Worm (Caenorhabditis elegans) whole organism, young adult: ENCODE results near the gene sec-15.

Experiments
- B0019.2 ChIP-seq: fragments of 200-800 bp; sonication (Bioruptor generic); conservative IDR thresholded peaks from 2 replicates; pipeline ENCODE4 v1.3.6; 2022; ENCODE audit warnings: missing genetic modification reagents, missing genetic modification characterization, missing compliant biosample characterization
- B0035.1 ChIP-seq: sonication (generic microtip); optimal IDR thresholded peaks from 2 replicates; lab custom pipeline; 2016; ENCODE audit warnings: missing genetic modification characterization, mild to moderate bottlenecking, missing compliant biosample characterization, missing genotype, missing genetic modification reagents
- C17E4.6 ChIP-seq: fragments of 200-800 bp; sonication (Bioruptor generic); IDR thresholded peaks from 2 replicates; pipeline ENCODE4 v1.3.6; 2022; ENCODE audit warnings: missing genetic modification reagents, missing genetic modification characterization, missing compliant biosample characterization
- F23B12.7 ChIP-seq: sonication (generic microtip); optimal IDR thresholded peaks from 2 replicates; lab custom pipeline; 2017; ENCODE audit warnings: missing genetic modification characterization, mild to moderate bottlenecking, missing compliant biosample characterization, antibody characterized with exemption, moderate library complexity; ENCODE audit not compliant: insufficient read depth
- F33H1.4 ChIP-seq: fragments of 200-800 bp; sonication (Bioruptor generic); IDR thresholded peaks from 2 replicates; pipeline ENCODE4 v1.3.6; 2022; ENCODE audit warnings: missing genetic modification reagents, missing genetic modification characterization, missing compliant biosample characterization
- F37B4.10 ChIP-seq: fragments of 200-800 bp; sonication (Bioruptor generic); IDR thresholded peaks from 2 replicates; pipeline ENCODE4 v1.3.6; 2022; ENCODE audit warnings: missing genetic modification characterization, missing compliant biosample characterization
- F52B5.7 ChIP-seq: sonication (generic microtip); optimal IDR thresholded peaks from 2 replicates; lab custom pipeline; 2016; ENCODE audit warnings: mild to moderate bottlenecking, missing genetic modification characterization, missing compliant biosample characterization
- F57C9.4 ChIP-seq: sonication (generic microtip); optimal IDR thresholded peaks from 2 replicates; lab custom pipeline; 2017; ENCODE audit warnings: mild to moderate bottlenecking, missing genetic modification characterization, missing compliant biosample characterization
- K11D2.4 ChIP-seq: fragments of 200-800 bp; sonication (Bioruptor generic); IDR thresholded peaks from 2 replicates; pipeline ENCODE4 v1.3.6; 2022; ENCODE audit warnings: missing genetic modification reagents, missing genetic modification characterization, missing compliant biosample characterization
- K12H6.12 ChIP-seq: fragments of 200-800 bp; sonication (Bioruptor generic); optimal IDR thresholded peaks from 2 replicates; lab custom pipeline; 2018; ENCODE audit warnings: mild to moderate bottlenecking, missing genetic modification characterization, missing compliant biosample characterization
- T26A5.8 ChIP-seq: sonication (generic microtip); optimal IDR thresholded peaks from 2 replicates; lab custom pipeline; 2016; ENCODE audit warnings: missing genetic modification characterization, missing compliant biosample characterization
- Y56A3A.18 ChIP-seq: fragments of 200-800 bp; sonication (Bioruptor generic); IDR thresholded peaks from 2 replicates; pipeline ENCODE4 v1.3.6; 2022; ENCODE audit warnings: missing genetic modification reagents, missing genetic modification characterization, missing compliant biosample characterization
- Y95B8A.8 ChIP-seq: fragments of 200-800 bp; sonication (Bioruptor generic); IDR thresholded peaks from 2 replicates; pipeline ENCODE4 v1.3.6; 2022; ENCODE audit warnings: missing genetic modification reagents, missing genetic modification characterization, missing compliant biosample characterization
- ZK185.1 ChIP-seq: sonication (generic microtip); optimal IDR thresholded peaks from 2 replicates; lab custom pipeline; 2016; ENCODE audit warnings: mild to moderate bottlenecking, missing genetic modification characterization, missing compliant biosample characterization; ENCODE audit not compliant: poor library complexity, severe bottlenecking
- akir-1 ChIP-seq: fragments of 200-800 bp; sonication (Bioruptor generic); optimal IDR thresholded peaks from 2 replicates; lab custom pipeline; 2018; ENCODE audit warnings: mild to moderate bottlenecking, missing genetic modification characterization, moderate library complexity, missing compliant biosample characterization
- ama-1 ChIP-seq, 3 experiments: fragments of 150-350 bp in 1 of 3; sonication (generic microtip) in 2 of 3; optimal IDR thresholded peaks; 2 replicates each; lab custom pipeline; 2014 to 2018; ENCODE audit warnings: missing biosample characterization in 2 of 3, missing genetic modification characterization in 2 of 3, missing genetic modification reagents in 2 of 3
- aptf-3 ChIP-seq: fragments of 200-800 bp; sonication (Bioruptor generic); IDR thresholded peaks from 2 replicates; pipeline ENCODE4 v1.3.6; 2022; ENCODE audit warnings: missing genetic modification characterization, missing compliant biosample characterization
- bed-2 ChIP-seq: fragments of 200-800 bp; sonication (Bioruptor generic); IDR thresholded peaks from 2 replicates; pipeline ENCODE4 v1.3.6; 2022; ENCODE audit warnings: missing genetic modification reagents, missing genetic modification characterization, missing compliant biosample characterization
- cebp-1 ChIP-seq, 2 experiments: fragments of 200-800 bp in 1 of 2; sonication (Bioruptor generic) in 1 of 2; sonication (generic microtip) in 1 of 2; IDR thresholded peaks in 1 of 2; optimal IDR thresholded peaks in 1 of 2; 2 replicates each; pipeline versions ENCODE4 v1.3.6 to Lab custom; 2017 to 2022; ENCODE audit warnings: missing compliant biosample characterization in 2 of 2, missing genetic modification characterization in 2 of 2, mild to moderate bottlenecking in 1 of 2, missing genetic modification reagents in 1 of 2, moderate library complexity in 1 of 2
- cebp-2 ChIP-seq: fragments of 200-800 bp; sonication (Bioruptor generic); IDR thresholded peaks from 2 replicates; pipeline ENCODE4 v1.3.6; 2022; ENCODE audit warnings: missing genetic modification characterization, missing compliant biosample characterization
- ceh-100 ChIP-seq: fragments of 200-800 bp; sonication (Bioruptor generic); IDR thresholded peaks from 2 replicates; pipeline ENCODE4 v1.3.6; 2022; ENCODE audit warnings: missing genetic modification reagents, missing genetic modification characterization, missing compliant biosample characterization
- ceh-27 ChIP-seq: fragments of 200-800 bp; sonication (Bioruptor generic); optimal IDR thresholded peaks from 2 replicates; lab custom pipeline; 2018; ENCODE audit warnings: mild to moderate bottlenecking, missing genetic modification characterization, moderate library complexity, missing compliant biosample characterization
- ceh-58 ChIP-seq: fragments of 200-800 bp; sonication (Bioruptor generic); IDR thresholded peaks from 2 replicates; pipeline ENCODE4 v1.3.6; 2022; ENCODE audit warnings: missing genetic modification characterization, missing compliant biosample characterization
- efl-1 ChIP-seq: fragments of 150-350 bp; optimal IDR thresholded peaks from 2 replicates; lab custom pipeline; 2014; ENCODE audit warnings: missing biosample characterization, missing genetic modification reagents, missing genetic modification characterization
- egl-44 ChIP-seq: fragments of 200-800 bp; sonication (Bioruptor generic); IDR thresholded peaks from 2 replicates; pipeline ENCODE4 v1.3.6; 2022; ENCODE audit warnings: missing genetic modification reagents, missing genetic modification characterization, missing compliant biosample characterization
- ets-4 ChIP-seq: fragments of 200-800 bp; sonication (Bioruptor generic); optimal IDR thresholded peaks from 2 replicates; lab custom pipeline; 2018; ENCODE audit warnings: mild to moderate bottlenecking, missing genetic modification characterization, missing compliant biosample characterization
- fkh-3 ChIP-seq: sonication (generic microtip); optimal IDR thresholded peaks from 2 replicates; lab custom pipeline; 2016; ENCODE audit warnings: mild to moderate bottlenecking, missing genetic modification characterization, missing compliant biosample characterization
- hlh-12 ChIP-seq: sonication (generic microtip); optimal IDR thresholded peaks from 2 replicates; lab custom pipeline; 2016; ENCODE audit warnings: missing genetic modification characterization, missing compliant biosample characterization
- hsf-1 ChIP-seq: fragments of 200-800 bp; sonication (Bioruptor generic); IDR thresholded peaks from 2 replicates; pipeline ENCODE4 v1.3.6; 2022; ENCODE audit warnings: missing genetic modification reagents, missing genetic modification characterization, missing compliant biosample characterization
- lag-1 ChIP-seq: fragments of 200-800 bp; sonication (Bioruptor generic); IDR thresholded peaks from 2 replicates; pipeline ENCODE4 v1.3.6; 2022; ENCODE audit warnings: missing genetic modification reagents, missing genetic modification characterization, missing compliant biosample characterization
- let-607 ChIP-seq, 2 experiments: fragments of 200-800 bp in 1 of 2; sonication (Bioruptor generic) in 1 of 2; sonication (generic microtip) in 1 of 2; optimal IDR thresholded peaks; 2 replicates each; lab custom pipeline; 2016 to 2018; ENCODE audit warnings: mild to moderate bottlenecking in 2 of 2, missing compliant biosample characterization in 2 of 2, missing genetic modification characterization in 2 of 2, moderate library complexity in 2 of 2, missing genotype in 1 of 2
- lin-26 ChIP-seq: fragments of 200-800 bp; sonication (Bioruptor generic); IDR thresholded peaks from 2 replicates; pipeline ENCODE4 v1.3.6; 2022; ENCODE audit warnings: missing genetic modification reagents, missing genetic modification characterization, missing compliant biosample characterization
- madf-3 ChIP-seq: fragments of 200-800 bp; sonication (Bioruptor generic); IDR thresholded peaks from 2 replicates; pipeline ENCODE4 v1.3.6; 2022; ENCODE audit warnings: missing genetic modification reagents, missing genetic modification characterization, missing compliant biosample characterization
- nhr-27 ChIP-seq: fragments of 200-800 bp; sonication (Bioruptor generic); optimal IDR thresholded peaks from 2 replicates; lab custom pipeline; 2018; ENCODE audit warnings: mild to moderate bottlenecking, missing genetic modification characterization, moderate library complexity, missing compliant biosample characterization
- nhr-80 ChIP-seq: sonication (generic microtip); optimal IDR thresholded peaks from 2 replicates; lab custom pipeline; 2016; ENCODE audit warnings: missing genetic modification characterization, missing compliant biosample characterization
- nhr-90 ChIP-seq: sonication (generic microtip); optimal IDR thresholded peaks from 2 replicates; lab custom pipeline; 2016; ENCODE audit warnings: missing genotype, mild to moderate bottlenecking, missing genetic modification characterization, missing compliant biosample characterization
- rcor-1 ChIP-seq: fragments of 200-800 bp; sonication (Bioruptor generic); IDR thresholded peaks from 2 replicates; pipeline ENCODE4 v1.3.6; 2022; ENCODE audit warnings: missing genetic modification reagents, missing genetic modification characterization, missing compliant biosample characterization
- repo-1 ChIP-seq: sonication (generic microtip); optimal IDR thresholded peaks from 2 replicates; lab custom pipeline; 2017; ENCODE audit warnings: mild to moderate bottlenecking, missing genetic modification characterization, missing compliant biosample characterization
- rpc-1 ChIP-seq, 2 experiments: fragments of 150-350 bp in 1 of 2; sonication (generic microtip) in 1 of 2; optimal IDR thresholded peaks; 2 replicates each; lab custom pipeline; 2014 to 2018; ENCODE audit warnings: missing biosample characterization in 1 of 2, missing genetic modification characterization in 1 of 2, missing genetic modification reagents in 1 of 2, missing genotype in 1 of 2
- tbp1 ChIP-seq: fragments of 200-800 bp; sonication (Bioruptor generic); optimal IDR thresholded peaks from 2 replicates; lab custom pipeline; 2018; ENCODE audit warnings: mild to moderate bottlenecking, missing genetic modification characterization, missing compliant biosample characterization
- unc-62 ChIP-seq: fragments of 150-350 bp; optimal IDR thresholded peaks from 2 replicates; lab custom pipeline; 2014; ENCODE audit warnings: missing biosample characterization, missing genetic modification reagents, missing genetic modification characterization
- zfh-2 ChIP-seq: fragments of 200-800 bp; sonication (Bioruptor generic); conservative IDR thresholded peaks from 2 replicates; pipeline ENCODE4 v1.3.6; 2022; ENCODE audit warnings: missing genetic modification reagents, missing genetic modification characterization, missing compliant biosample characterization
- ztf-26 ChIP-seq: sonication (generic microtip); optimal IDR thresholded peaks from 2 replicates; lab custom pipeline; 2017; ENCODE audit warnings: missing genetic modification characterization, missing compliant biosample characterization
- ztf-6 ChIP-seq: fragments of 200-800 bp; sonication (Bioruptor generic); IDR thresholded peaks from 2 replicates; pipeline ENCODE4 v1.3.6; 2022; ENCODE audit warnings: missing genetic modification reagents, missing genetic modification characterization, missing compliant biosample characterization

Gene sec-15

ce11 chrX:8817929-8818328 is 17.6 kb downstream of the sec-15 start (continued):
- TF ChIP-seq nhr-27 (tag; lab: Kevin White, UChicago): no peak
- TF ChIP-seq aptf-3 (GFP tag; lab: Robert Waterston, UW): no peak
- no peak for TF ChIP-seq F23B12.7 (tag; lab: Kevin White, UChicago)
- no peak for TF ChIP-seq B0019.2
- peak; percentile 76; the same call in 1 of the 2 replicates for TF ChIP-seq egl-44
- TF ChIP-seq let-607 (tag; optimal IDR thresholded peaks at IDR 0.05; lab: Kevin White, UChicago): peak in 1 of 2 experiments; percentile 10
- TF ChIP-seq madf-3 (GFP tag; lab: Robert Waterston, UW): 0 out of 2 replicates have a peak, but pooled peaks have one; percentile 17
- 0 out of 2 replicates have a peak, but pooled peaks have one; percentile 50 for TF ChIP-seq cebp-2 (GFP tag; lab: Robert Waterston, UW)
- TF ChIP-seq ztf-6 (GFP tag; lab: Robert Waterston, UW): no peak
- 0 out of 2 replicates have a peak, but pooled peaks have one; percentile 10 for TF ChIP-seq hsf-1 (GFP tag; lab: Robert Waterston, UW)
- TF ChIP-seq F57C9.4: no peak
- TF ChIP-seq lag-1: no peak
- no peak for TF ChIP-seq ets-4 (GFP tag; lab: Kevin White, UChicago)
- TF ChIP-seq K12H6.12 (tag; lab: Kevin White, UChicago): no peak
- peak; percentile 57 for TF ChIP-seq rpc-1 (optimal IDR thresholded peaks at IDR 0.05; lab: Kevin White, UChicago)
- TF ChIP-seq rpc-1 (tag; optimal IDR thresholded peaks at IDR 0.05; lab: Kevin White, UChicago): peak; percentile 69
- no peak for TF ChIP-seq akir-1 (GFP tag; lab: Kevin White, UChicago)
- no peak for TF ChIP-seq ceh-100
- TF ChIP-seq repo-1: no peak
- 0 out of 2 replicates have a peak, but pooled peaks have one; percentile 20 for TF ChIP-seq Y56A3A.18 (GFP tag; lab: Robert Waterston, UW)
- TF ChIP-seq C17E4.6 (GFP tag; lab: Robert Waterston, UW): no peak
- TF ChIP-seq ztf-26 (tag; lab: Kevin White, UChicago): no peak
- TF ChIP-seq, all 124 proteins: peak for 26

- TF ChIP-seq nhr-80 (peak; percentile 84), unc-62 (GFP tag; lab: Kevin White, UChicago) (no peak), F37B4.10 (GFP tag; lab: Robert Waterston, UW) (no peak), B0035.1 (no peak), cebp-1 (GFP tag; IDR thresholded peaks at IDR 0.05; lab: Robert Waterston, UW) (no peak), cebp-1 (tag; optimal IDR thresholded peaks at IDR 0.05; lab: Kevin White, UChicago) (peak; percentile 16), let-607 (tag; optimal IDR thresholded peaks at IDR 0.05; lab: Kevin White, UChicago) (peak in 1 of 2 experiments; percentile 17)
These were observed 23.6 kb downstream of the sec-15 start, which contains the start of gene cnnm-2 for ce11 chrX:8811916-8812315. TSS of gene cnnm-2 (plus strand) at chrX:8812105.

ce11 chrX:8810908-8811307 is 24.6 kb downstream of the sec-15 start, which contains the start of gene R04E5.9:
TSS of gene R04E5.9 (minus strand) at chrX:8811142.
- no peak for TF ChIP-seq hlh-12 (tag; lab: Kevin White, UChicago)
- TF ChIP-seq lin-26 (GFP tag; lab: Robert Waterston, UW): no peak
- no peak for TF ChIP-seq ceh-58 (GFP tag; lab: Robert Waterston, UW)
- TF ChIP-seq tbp1 (GFP tag; lab: Kevin White, UChicago): peak; percentile 68
- TF ChIP-seq rcor-1 (GFP tag; lab: Robert Waterston, UW): no peak; the same call in 1 of the 2 replicates
- TF ChIP-seq C17E4.6 (GFP tag; lab: Robert Waterston, UW): no peak
- TF ChIP-seq fkh-3 (tag; lab: Kevin White, UChicago): no peak
- no peak for TF ChIP-seq ama-1 (optimal IDR thresholded peaks at IDR 0.05; lab: Kevin White, UChicago)
- TF ChIP-seq ama-1 (GFP tag; optimal IDR thresholded peaks at IDR 0.05; lab: Kevin White, UChicago): peak in 1 of 2 experiments; percentile 0
- TF ChIP-seq zfh-2 (GFP tag; lab: Robert Waterston, UW): peak; percentile 97
- peak; percentile 84 for TF ChIP-seq nhr-90 (tag; lab: Kevin White, UChicago)
- TF ChIP-seq Y95B8A.8 (GFP tag; lab: Robert Waterston, UW): no peak
- TF ChIP-seq F33H1.4 (GFP tag; lab: Robert Waterston, UW): no peak
- TF ChIP-seq ceh-27 (GFP tag; lab: Kevin White, UChicago): peak; percentile 73
- no peak for TF ChIP-seq efl-1
- peak; percentile 91 for TF ChIP-seq ets-4 (GFP tag; lab: Kevin White, UChicago)
- no peak for TF ChIP-seq repo-1
- TF ChIP-seq bed-2 (GFP tag; lab: Robert Waterston, UW): no peak
- TF ChIP-seq F52B5.7 (tag; lab: Kevin White, UChicago): peak; percentile 7
- TF ChIP-seq aptf-3 (GFP tag; lab: Robert Waterston, UW): no peak
- TF ChIP-seq F23B12.7 (tag; lab: Kevin White, UChicago): no peak
- peak; percentile 69; the same call in 1 of the 2 replicates for TF ChIP-seq K11D2.4 (GFP tag; lab: Robert Waterston, UW)
- TF ChIP-seq T26A5.8 (tag; lab: Kevin White, UChicago): no peak
- no peak for TF ChIP-seq ZK185.1 (tag; lab: Kevin White, UChicago)
- no peak for TF ChIP-seq hsf-1 (GFP tag; lab: Robert Waterston, UW)
